Worm (Caenorhabditis elegans) whole organism, midembryonic: ENCODE results near the gene ZK742.7.

Source experiments
- T22C8.4 ChIP-seq: fragments of 200-800 bp; sonication (Bioruptor generic); IDR thresholded peaks from 2 replicates; pipeline ENCODE4 v1.3.6; 2022; ENCODE audit warnings: missing genetic modification characterization, missing compliant biosample characterization
- cog-1 ChIP-seq: sonication (generic microtip); optimal IDR thresholded peaks from 2 replicates; lab custom pipeline; 2016; ENCODE audit warnings: missing genetic modification characterization, missing compliant biosample characterization
- flt-1 ChIP-seq: fragments of 200-800 bp; sonication (Bioruptor generic); IDR thresholded peaks from 2 replicates; pipeline ENCODE4 v1.3.6; 2022; ENCODE audit warnings: missing genetic modification characterization, missing compliant biosample characterization
- klf-2 ChIP-seq: fragments of 200-800 bp; sonication (Bioruptor generic); conservative IDR thresholded peaks from 2 replicates; pipeline ENCODE4 v1.3.6; 2022; ENCODE audit warnings: missing genetic modification reagents, missing genetic modification characterization, missing compliant biosample characterization
- med-1 ChIP-seq: sonication (generic microtip); optimal IDR thresholded peaks from 2 replicates; lab custom pipeline; 2017; ENCODE audit warnings: missing genetic modification characterization, mild to moderate bottlenecking, missing compliant biosample characterization, antibody characterized with exemption, missing genetic modification reagents; ENCODE audit not compliant: insufficient read depth
- ref-1 ChIP-seq: fragments of 200-800 bp; sonication (Bioruptor generic); conservative IDR thresholded peaks from 2 replicates; pipeline ENCODE4 v1.3.6; 2022; ENCODE audit warnings: missing genetic modification reagents, missing genetic modification characterization, missing compliant biosample characterization
- tab-1 ChIP-seq: fragments of 200-800 bp; sonication (Bioruptor generic); IDR thresholded peaks from 2 replicates; pipeline ENCODE4 v1.3.6; 2022; ENCODE audit warnings: missing genetic modification characterization, missing compliant biosample characterization
- ztf-23 ChIP-seq: fragments of 200-800 bp; sonication (Bioruptor generic); IDR thresholded peaks from 2 replicates; pipeline ENCODE4 v1.3.6; 2022; ENCODE audit warnings: missing genetic modification reagents, missing genetic modification characterization, missing compliant biosample characterization
- ztf-29 ChIP-seq: fragments of 200-800 bp; sonication (Bioruptor generic); IDR thresholded peaks from 2 replicates; pipeline ENCODE4 v1.3.6; 2022; ENCODE audit warnings: missing genetic modification reagents, missing genetic modification characterization, missing compliant biosample characterization

DNA sequence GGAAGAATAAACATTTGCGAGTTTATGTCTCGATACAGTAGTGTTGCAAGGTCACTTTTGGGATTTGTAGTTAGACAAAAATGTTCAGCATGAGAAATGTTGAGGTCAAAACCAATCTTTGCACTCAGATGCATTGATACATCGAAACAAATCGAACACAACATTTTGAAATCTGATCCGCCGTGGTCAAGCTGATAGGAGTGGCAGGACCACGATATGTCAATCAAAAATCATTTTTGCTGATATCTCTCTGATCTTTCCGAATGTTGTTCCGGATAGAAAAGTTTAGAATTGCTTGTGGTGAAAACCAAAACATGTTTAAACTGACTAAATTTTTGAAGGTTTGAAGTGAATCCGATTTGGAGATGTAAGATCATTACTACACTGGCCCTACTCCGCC is 27.7 kb downstream of the ZK742.7 start:
- no peak for TF ChIP-seq tab-1 (GFP tag; lab: Robert Waterston, UW)
- TF ChIP-seq ztf-23, result no peak
- TF ChIP-seq med-1, result no peak
- TF ChIP-seq flt-1 (GFP tag; lab: Robert Waterston, UW), result no peak
- TF ChIP-seq cog-1 (tag; lab: Kevin White, UChicago), result no peak
- TF ChIP-seq ztf-29 (GFP tag; lab: Robert Waterston, UW), result no peak
- no peak for TF ChIP-seq klf-2 (GFP tag; lab: Robert Waterston, UW)
- TF ChIP-seq ref-1 (GFP tag; lab: Robert Waterston, UW), result no peak
- no peak for TF ChIP-seq T22C8.4 (GFP tag; lab: Robert Waterston, UW)
